Fruit fly (Drosophila melanogaster): ENCODE measurements around the gene CG17350.
A peak's percentile ranks its signal among the peaks of the same experiment; 100 is the strongest.

CG17350 gene

dm6 chr2L:19373809-19374208, 6.9 kb upstream of the CG17350 start (continued):
- TF ChIP-seq HLH3B (GFP tag; IDR thresholded peaks at IDR 0.05) (no peak), CG7963 (GFP tag; IDR thresholded peaks at IDR 0.05; ENCODE audit: partially characterized antibody) (no peak), CG8089 (GFP tag; optimal IDR thresholded peaks at IDR 0.05) (no peak), wek (GFP tag; optimal IDR thresholded peaks at IDR 0.05) (no peak), CG1233 (GFP tag; optimal IDR thresholded peaks at IDR 0.05) (no peak), CG9437 (GFP tag; optimal IDR thresholded peaks at IDR 0.05) (no peak), NK7.1 (GFP tag; optimal IDR thresholded peaks at IDR 0.05) (no peak), lov (optimal IDR thresholded peaks at IDR 0.05) (no peak), lov (GFP tag; IDR thresholded peaks at IDR 0.05) (no peak), Sry-β (GFP tag; optimal IDR thresholded peaks at IDR 0.05) (no peak), Hr39 (optimal IDR thresholded peaks at IDR 0.05) (no peak), gsb (GFP tag; IDR thresholded peaks at IDR 0.05) (no peak), CG10274 (GFP tag; optimal IDR thresholded peaks at IDR 0.05) (no peak), CG7928 (GFP tag; optimal IDR thresholded peaks at IDR 0.05) (no peak), CG4282 (GFP tag; optimal IDR thresholded peaks at IDR 0.05) (no peak), CG7839 (tag; optimal IDR thresholded peaks at IDR 0.05) (peak; percentile 56), ara (GFP tag; IDR thresholded peaks at IDR 0.05) (no peak), CG12744 (GFP tag; optimal IDR thresholded peaks at IDR 0.05) (no peak), sr (GFP tag; IDR thresholded peaks at IDR 0.05) (no peak), vvl (GFP tag; IDR thresholded peaks at IDR 0.05) (0 out of 2 replicates have a peak, but pooled peaks have one; percentile 16), Fer1 (GFP tag; optimal IDR thresholded peaks at IDR 0.05) (no peak), CG30020 (tag; optimal IDR thresholded peaks at IDR 0.05) (no peak), trh (GFP tag; optimal IDR thresholded peaks at IDR 0.05) (no peak), dmrt11E (tag; optimal IDR thresholded peaks at IDR 0.05) (peak; percentile 56), CG15696 (tag; optimal IDR thresholded peaks at IDR 0.05) (no peak), CoRest (tag; optimal IDR thresholded peaks at IDR 0.05) (peak; percentile 52), CG8388 (GFP tag; optimal IDR thresholded peaks at IDR 0.05) (peak; percentile 48), CG14965 (GFP tag; optimal IDR thresholded peaks at IDR 0.05; ENCODE audit: borderline replicate concordance) (no peak), dm (GFP tag; optimal IDR thresholded peaks at IDR 0.05) (no peak), twi (tag; optimal IDR thresholded peaks at IDR 0.05) (no peak), CG18619 (GFP tag; optimal IDR thresholded peaks at IDR 0.05) (no peak), ttk (GFP tag; IDR thresholded peaks at IDR 0.05) (no peak), Fer3 (tag; optimal IDR thresholded peaks at IDR 0.05) (no peak), fd3F (GFP tag; optimal IDR thresholded peaks at IDR 0.05) (no peak), mirr (GFP tag; optimal IDR thresholded peaks at IDR 0.05) (no peak), lab (GFP tag; optimal IDR thresholded peaks at IDR 0.05) (peak; percentile 42), CG15011 (GFP tag; optimal IDR thresholded peaks at IDR 0.05) (no peak), chif (GFP tag; optimal IDR thresholded peaks at IDR 0.05) (no peak), lilli (GFP tag; optimal IDR thresholded peaks at IDR 0.05) (no peak), CG18599 (GFP tag; optimal IDR thresholded peaks at IDR 0.05) (peak; percentile 36), her (GFP tag; optimal IDR thresholded peaks at IDR 0.05) (no peak), CG17328 (GFP tag; IDR thresholded peaks at IDR 0.05) (no peak), CG14014 (GFP tag; IDR thresholded peaks at IDR 0.05) (no peak), pan (optimal IDR thresholded peaks at IDR 0.05) (no peak), pan (GFP tag; optimal IDR thresholded peaks at IDR 0.05 in 1 of 2, IDR thresholded peaks at IDR 0.05 in 1 of 2) (no peak), ab (GFP tag; optimal IDR thresholded peaks at IDR 0.05) (no peak), ranshi (GFP tag; IDR thresholded peaks at IDR 0.05) (no peak), p53 (GFP tag; optimal IDR thresholded peaks at IDR 0.05) (no peak), CrebB (tag; optimal IDR thresholded peaks at IDR 0.05) (no peak), cwo (GFP tag; optimal IDR thresholded peaks at IDR 0.05) (no peak), CG9215 (GFP tag; IDR thresholded peaks at IDR 0.05) (no peak), Myb (GFP tag; optimal IDR thresholded peaks at IDR 0.05) (no peak), tup (GFP tag; optimal IDR thresholded peaks at IDR 0.05) (no peak)
